Fruit fly (Drosophila melanogaster): ENCODE results near the gene Hakai.

The Hakai gene

dm6 chr2L:19546869-19547710, 35.2 kb downstream of the Hakai start, which contains the start of gene CG10337 (continued):
- TF ChIP-seq CG7987 (GFP tag; optimal IDR thresholded peaks at IDR 0.05) (peak; percentile 60), tin (GFP tag; optimal IDR thresholded peaks at IDR 0.05) (no peak), Nf-YC (tag; optimal IDR thresholded peaks at IDR 0.05) (peak; percentile 28), Optix (GFP tag; IDR thresholded peaks at IDR 0.05) (no peak), lola (GFP tag; optimal IDR thresholded peaks at IDR 0.05) (no peak), Hey (tag; optimal IDR thresholded peaks at IDR 0.05) (no peak), Poxn (GFP tag; IDR thresholded peaks at IDR 0.05) (no peak), CG13775 (GFP tag; optimal IDR thresholded peaks at IDR 0.05) (peak; percentile 8), CG7839 (tag; optimal IDR thresholded peaks at IDR 0.05) (peak; percentile 40), ara (GFP tag; IDR thresholded peaks at IDR 0.05) (peak; percentile 48), sens (GFP tag) (peak; percentile 85), CG31441 (GFP tag; IDR thresholded peaks at IDR 0.05) (peak; percentile 16; the same call in 1 of the 2 replicates), sens-2 (GFP tag; IDR thresholded peaks at IDR 0.05) (no peak), CG1602 (GFP tag; optimal IDR thresholded peaks at IDR 0.05) (peak; percentile 6), CG3407 (GFP tag; optimal IDR thresholded peaks at IDR 0.05) (no peak), CG11398 (GFP tag; optimal IDR thresholded peaks at IDR 0.05) (peak; percentile 31), CG15514 (GFP tag; optimal IDR thresholded peaks at IDR 0.05) (peak; percentile 53), bbx (GFP tag; IDR thresholded peaks at IDR 0.05; ENCODE audit: partially characterized antibody) (no peak), Eip74EF (GFP tag; optimal IDR thresholded peaks at IDR 0.05) (peak in 1 of 2 experiments; percentile 27), sug (tag; optimal IDR thresholded peaks at IDR 0.05) (peak; percentile 79), CG6854 (GFP tag; optimal IDR thresholded peaks at IDR 0.05) (peak; percentile 64), sob (GFP tag; IDR thresholded peaks at IDR 0.05) (0 out of 2 replicates have a peak, but pooled peaks have one; percentile 32), ham (GFP tag; IDR thresholded peaks at IDR 0.05) (no peak), CG18764 (GFP tag; optimal IDR thresholded peaks at IDR 0.05) (no peak), CG14441 (GFP tag; IDR thresholded peaks at IDR 0.05) (peak; percentile 54; the same call in 1 of the 2 replicates), Doc2 (GFP tag; IDR thresholded peaks at IDR 0.05) (no peak), CG4854 (GFP tag; optimal IDR thresholded peaks at IDR 0.05) (no peak), fru (optimal IDR thresholded peaks at IDR 0.05) (no peak), CTCF (GFP tag; optimal IDR thresholded peaks at IDR 0.05) (no peak), unc-4 (GFP tag; IDR thresholded peaks at IDR 0.05; ENCODE audit: partially characterized antibody) (no peak), unpg (GFP tag; optimal IDR thresholded peaks at IDR 0.05) (peak; percentile 55), Taf1 (GFP tag; IDR thresholded peaks at IDR 0.05) (no peak), CG8281 (tag; optimal IDR thresholded peaks at IDR 0.05) (no peak), BEAF-32 (GFP tag; optimal IDR thresholded peaks at IDR 0.05) (no peak), CG15601 (tag; optimal IDR thresholded peaks at IDR 0.05) (peak; percentile 34), kay (GFP tag; optimal IDR thresholded peaks at IDR 0.05) (peak; percentile 53), CG11696 (GFP tag; IDR thresholded peaks at IDR 0.05) (no peak), Gug (GFP tag; IDR thresholded peaks at IDR 0.05) (no peak), stc (GFP tag; IDR thresholded peaks at IDR 0.05) (no peak), GATAe (GFP tag; conservative IDR thresholded peaks at IDR 0.05) (no peak), ato (GFP tag; IDR thresholded peaks at IDR 0.05; ENCODE audit: partially characterized antibody) (no peak), sna (GFP tag; IDR thresholded peaks at IDR 0.05; ENCODE audit: partially characterized antibody) (no peak), pho (GFP tag; optimal IDR thresholded peaks at IDR 0.05) (no peak), CG12236 (GFP tag; optimal IDR thresholded peaks at IDR 0.05) (no peak), CG2712 (tag; optimal IDR thresholded peaks at IDR 0.05) (peak; percentile 28), CG31365 (tag; optimal IDR thresholded peaks at IDR 0.05) (no peak), E2f2 (GFP tag; IDR thresholded peaks at IDR 0.05) (peak; percentile 30; the same call in 1 of the 2 replicates), HLH4C (GFP tag; IDR thresholded peaks at IDR 0.05; ENCODE audit: partially characterized antibody) (no peak), CG3838 (GFP tag; optimal IDR thresholded peaks at IDR 0.05) (no peak), hb (GFP tag; IDR thresholded peaks at IDR 0.05; ENCODE audit: partially characterized antibody) (no peak)

Measured in whole organism, embryonic.